Worm (Caenorhabditis elegans) whole organism, L2 larva: Measurements from ENCODE around the gene K02F3.9.

Source experiments
- ZK546.5 ChIP-seq: sonication (generic microtip); optimal IDR thresholded peaks from 2 replicates; lab custom pipeline; 2017; ENCODE audit warnings: missing biosample characterization, missing genetic modification characterization
- ceh-82 ChIP-seq: fragments of 150-350 bp; optimal IDR thresholded peaks from 2 replicates; lab custom pipeline; 2014; ENCODE audit warnings: missing biosample characterization, missing genetic modification characterization
- egl-27 ChIP-seq: sonication (generic microtip); optimal IDR thresholded peaks from 3 replicates; lab custom pipeline; 2017; ENCODE audit warnings: missing biosample characterization, missing genetic modification reagents, missing genetic modification characterization
- lin-13 ChIP-seq: fragments of 150-350 bp; optimal IDR thresholded peaks from 2 replicates; lab custom pipeline; 2014; ENCODE audit warnings: missing biosample characterization, missing genetic modification reagents, missing genetic modification characterization
- lsy-2 ChIP-seq, 2 experiments: fragments of 150-350 bp in 1 of 2; sonication (generic microtip) in 1 of 2; optimal IDR thresholded peaks; 2 replicates each; lab custom pipeline; 2014 to 2017; ENCODE audit warnings: missing biosample characterization in 2 of 2, missing genetic modification characterization in 2 of 2
- nhr-25 ChIP-seq: fragments of 150-350 bp; sonication (generic microtip); optimal IDR thresholded peaks from 3 replicates; lab custom pipeline; 2014; ENCODE audit warnings: missing biosample characterization, missing genetic modification characterization
- zag-1 ChIP-seq: fragments of 150-350 bp; optimal IDR thresholded peaks from 2 replicates; lab custom pipeline; 2014; ENCODE audit warnings: missing biosample characterization, missing genetic modification characterization

DNA sequence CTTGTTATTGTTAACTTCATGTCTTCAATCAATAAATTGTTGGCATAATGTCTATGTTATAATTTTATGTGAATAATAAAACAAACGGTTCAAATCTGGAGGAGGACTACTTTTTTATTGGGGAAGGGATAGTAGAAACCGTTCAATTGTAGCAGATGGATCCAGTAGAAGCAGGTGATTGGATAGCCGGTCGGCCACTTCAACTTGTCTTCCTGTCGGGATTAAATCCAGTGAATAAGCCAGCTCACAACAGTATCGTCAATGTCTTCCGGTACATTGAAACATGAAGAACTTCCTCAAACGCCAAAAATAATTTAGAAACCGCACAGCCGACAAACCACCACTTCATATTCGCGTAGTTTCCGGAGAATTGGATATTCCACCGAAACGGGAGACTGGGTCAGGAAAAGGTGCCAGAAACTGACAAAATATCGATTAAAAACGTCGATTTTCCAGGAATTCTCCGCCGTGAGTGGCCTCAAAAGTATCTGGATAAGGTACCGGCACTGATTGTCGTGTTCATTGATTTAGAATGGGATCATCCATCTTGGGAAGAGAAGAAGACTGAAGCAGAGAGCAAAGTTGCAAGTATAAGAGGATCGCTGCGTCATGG lies 46.1 kb downstream of the K02F3.9 start, which contains the start of gene trpp-11:
- no peak for TF ChIP-seq lsy-2 (tag; optimal IDR thresholded peaks at IDR 0.05; lab: Kevin White, UChicago)
- no peak for TF ChIP-seq ceh-82 (tag; lab: Kevin White, UChicago)
- no peak for TF ChIP-seq nhr-25 (tag; lab: Kevin White, UChicago)
- no peak for TF ChIP-seq ZK546.5 (tag; lab: Kevin White, UChicago)
- TF ChIP-seq egl-27 (tag; lab: Kevin White, UChicago), result no peak
- TF ChIP-seq lin-13 (GFP tag; lab: Kevin White, UChicago), result no peak
- TF ChIP-seq zag-1, result no peak
